Worm (Caenorhabditis elegans) whole organism, L4 larva: ENCODE data around the gene Y43F8C.23.

Source experiments
- ces-1 ChIP-seq: fragments of 150-350 bp; sonication (generic microtip); optimal IDR thresholded peaks from 4 replicates; lab custom pipeline; 2014; ENCODE audit warnings: missing biosample characterization, missing genetic modification reagents, missing genetic modification characterization
- daf-19 ChIP-seq: fragments of 200-800 bp; sonication (Bioruptor generic); conservative IDR thresholded peaks from 2 replicates; pipeline ENCODE4 v1.3.6; 2022; ENCODE audit warnings: missing genetic modification characterization, missing compliant biosample characterization
- dmd-6 ChIP-seq: fragments of 200-800 bp; sonication (Bioruptor generic); IDR thresholded peaks from 2 replicates; pipeline ENCODE4 v1.3.6; 2022; ENCODE audit warnings: missing genetic modification reagents, missing genetic modification characterization, missing compliant biosample characterization
- lin-13 ChIP-seq: fragments of 150-350 bp; optimal IDR thresholded peaks from 2 replicates; lab custom pipeline; 2014; ENCODE audit warnings: missing biosample characterization, missing genetic modification reagents, missing genetic modification characterization
- lin-15B ChIP-seq: fragments of 150-350 bp; sonication (generic microtip); optimal IDR thresholded peaks from 3 replicates; lab custom pipeline; 2014; ENCODE audit warnings: missing biosample characterization, missing genetic modification characterization
- lsy-2 ChIP-seq, 2 experiments: fragments of 150-350 bp in 1 of 2; sonication (generic microtip) in 1 of 2; optimal IDR thresholded peaks; 2 replicates each; lab custom pipeline; 2014 to 2017; ENCODE audit warnings: missing biosample characterization in 2 of 2, missing genetic modification characterization in 2 of 2
- pha-4 ChIP-seq, 2 experiments: fragments of 150-350 bp in 1 of 2; fragments of 200-800 bp in 1 of 2; sonication (Bioruptor generic) in 1 of 2; IDR thresholded peaks in 1 of 2; optimal IDR thresholded peaks in 1 of 2; 2 replicates each; pipeline versions ENCODE4 v1.3.6 to Lab custom; 2014 to 2022; ENCODE audit warnings: missing genetic modification characterization in 2 of 2, missing genetic modification reagents in 2 of 2, missing biosample characterization in 1 of 2, missing compliant biosample characterization in 1 of 2
- unc-130 ChIP-seq: sonication (generic microtip); optimal IDR thresholded peaks from 2 replicates; lab custom pipeline; 2016; ENCODE audit warnings: missing genetic modification reagents, missing genetic modification characterization, missing compliant biosample characterization
- unc-62 ChIP-seq, 3 experiments: fragments of 150-350 bp in 1 of 3; sonication (generic microtip); optimal IDR thresholded peaks in 2 of 3; peaks in 1 of 3; 1 replicate in 1 of 3; 2 replicates in 2 of 3; lab custom pipeline; 2014 to 2017; ENCODE audit warnings: missing biosample characterization in 3 of 3, missing genetic modification characterization in 3 of 3, missing genetic modification reagents in 3 of 3, missing genotype in 1 of 3
- vab-7 ChIP-seq: fragments of 200-800 bp; sonication (Bioruptor generic); IDR thresholded peaks from 2 replicates; pipeline ENCODE4 v1.3.6; 2022; ENCODE audit warnings: missing genetic modification reagents, missing genetic modification characterization, missing compliant biosample characterization
- zag-1 ChIP-seq: fragments of 150-350 bp; optimal IDR thresholded peaks from 2 replicates; lab custom pipeline; 2014; ENCODE audit warnings: missing biosample characterization, missing genetic modification characterization
- ztf-11 ChIP-seq: fragments of 150-350 bp; optimal IDR thresholded peaks from 2 replicates; lab custom pipeline; 2014; ENCODE audit warnings: missing biosample characterization, missing genetic modification characterization

DNA sequence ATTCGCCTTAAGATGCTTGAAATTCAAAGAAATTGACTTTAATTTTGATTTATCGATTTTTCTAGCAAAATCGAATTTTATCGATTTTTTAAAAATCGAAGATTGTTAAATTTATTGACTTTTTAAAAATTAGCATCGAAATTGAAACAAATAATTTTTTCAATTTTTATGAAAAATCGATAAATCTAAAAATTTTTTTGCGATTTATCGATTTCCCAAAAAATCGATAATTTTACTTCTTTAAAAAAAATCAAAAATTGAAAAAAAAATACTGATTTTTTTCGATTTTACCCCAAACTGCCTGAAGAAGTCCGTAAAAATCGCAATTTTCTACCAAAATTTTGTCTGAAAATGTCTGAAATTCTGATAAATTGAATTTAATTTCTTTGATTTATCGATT, 19.6 kb downstream of the Y43F8C.23 start:
- TF ChIP-seq daf-19 (GFP tag; lab: Robert Waterston, UW) (no peak), pha-4 (GFP tag; IDR thresholded peaks at IDR 0.05; lab: Robert Waterston, UW) (no peak), pha-4 (tag; optimal IDR thresholded peaks at IDR 0.05; lab: Kevin White, UChicago) (no peak), ztf-11 (no peak), lsy-2 (tag; optimal IDR thresholded peaks at IDR 0.05; lab: Kevin White, UChicago) (no peak), vab-7 (no peak), lin-13 (no peak), zag-1 (tag; lab: Kevin White, UChicago) (no peak), unc-62 (GFP tag; optimal IDR thresholded peaks at IDR 0.05 in 1 of 2; lab: Kevin White, UChicago) (no peak), unc-62 (tag; optimal IDR thresholded peaks at IDR 0.05; lab: Kevin White, UChicago) (no peak), lin-15B (tag; lab: Kevin White, UChicago) (no peak), ces-1 (GFP tag; lab: Kevin White, UChicago) (no peak), unc-130 (no peak), dmd-6 (GFP tag; lab: Robert Waterston, UW) (no peak)
